Worm (Caenorhabditis elegans) whole organism, early embryonic: Measurements from ENCODE around the gene msp-78.

Source experiments
- B0310.2 ChIP-seq: sonication (generic microtip); optimal IDR thresholded peaks from 2 replicates; lab custom pipeline; 2016; ENCODE audit warnings: mild to moderate bottlenecking, missing genetic modification characterization, missing compliant biosample characterization
- F13C5.2 ChIP-seq: sonication (generic microtip); optimal IDR thresholded peaks from 2 replicates; lab custom pipeline; 2017; ENCODE audit warnings: mild to moderate bottlenecking, missing genetic modification characterization, inconsistent platforms, missing compliant biosample characterization
- aly-1 ChIP-seq: sonication (generic microtip); optimal IDR thresholded peaks from 2 replicates; lab custom pipeline; 2016; ENCODE audit warnings: missing genetic modification characterization, missing compliant biosample characterization
- ama-1 ChIP-seq: fragments of 150-350 bp; optimal IDR thresholded peaks from 2 replicates; lab custom pipeline; 2014
- ceh-13 ChIP-seq: fragments of 200-800 bp; sonication (Bioruptor generic); optimal IDR thresholded peaks from 2 replicates; lab custom pipeline; 2018; ENCODE audit warnings: mild to moderate bottlenecking, missing genetic modification characterization, missing compliant biosample characterization
- flt-1 ChIP-seq: fragments of 200-800 bp; sonication (Bioruptor generic); IDR thresholded peaks from 2 replicates; pipeline ENCODE4 v1.3.6; 2022; ENCODE audit warnings: missing genetic modification characterization, missing compliant biosample characterization
- hmbx-1 ChIP-seq: sonication (generic microtip); optimal IDR thresholded peaks from 2 replicates; lab custom pipeline; 2016; ENCODE audit warnings: mild to moderate bottlenecking, missing genetic modification characterization, missing compliant biosample characterization
- hmg-4 ChIP-seq: fragments of 200-800 bp; sonication (Bioruptor generic); optimal IDR thresholded peaks from 2 replicates; lab custom pipeline; 2018; ENCODE audit warnings: mild to moderate bottlenecking, missing genetic modification characterization, missing compliant biosample characterization
- hnd-1 ChIP-seq: sonication (generic microtip); optimal IDR thresholded peaks from 2 replicates; lab custom pipeline; 2016; ENCODE audit warnings: missing genetic modification characterization, missing compliant biosample characterization
- pes-1 ChIP-seq: fragments of 200-800 bp; sonication (Bioruptor generic); IDR thresholded peaks from 2 replicates; pipeline ENCODE4 v1.3.6; 2022; ENCODE audit warnings: missing genetic modification reagents, missing genetic modification characterization, missing compliant biosample characterization
- scrt-1 ChIP-seq: fragments of 200-800 bp; sonication (Bioruptor generic); IDR thresholded peaks from 2 replicates; pipeline ENCODE4 v1.3.6; 2022; ENCODE audit warnings: missing genetic modification characterization, missing compliant biosample characterization
- sea-1 ChIP-seq: fragments of 200-800 bp; sonication (Bioruptor generic); conservative IDR thresholded peaks from 2 replicates; pipeline ENCODE4 v1.3.6; 2022; ENCODE audit warnings: missing genetic modification characterization, missing compliant biosample characterization
- tbx-11 ChIP-seq: fragments of 200-800 bp; sonication (Bioruptor generic); IDR thresholded peaks from 2 replicates; pipeline ENCODE4 v1.3.6; 2022; ENCODE audit warnings: missing genetic modification characterization, missing compliant biosample characterization
- tra-4 ChIP-seq: sonication (generic microtip); optimal IDR thresholded peaks from 2 replicates; lab custom pipeline; 2017; ENCODE audit warnings: missing genetic modification characterization, missing compliant biosample characterization

ce11 chrIV:9727217-9727616 is 42.6 kb upstream of the msp-78 start:
- TF ChIP-seq hmg-4 (GFP tag; lab: Kevin White, UChicago) = no peak
- TF ChIP-seq hmbx-1 (tag; lab: Kevin White, UChicago) = no peak
- TF ChIP-seq tbx-11 (GFP tag; lab: Robert Waterston, UW) = no peak
- TF ChIP-seq scrt-1 (GFP tag; lab: Robert Waterston, UW) = no peak
- no peak for TF ChIP-seq pes-1 (GFP tag; lab: Robert Waterston, UW)
- no peak for TF ChIP-seq F13C5.2 (tag; lab: Kevin White, UChicago)
- no peak for TF ChIP-seq hnd-1
- TF ChIP-seq ama-1 (lab: Kevin White, UChicago) = no peak
- TF ChIP-seq sea-1 (GFP tag; lab: Robert Waterston, UW) = no peak
- no peak for TF ChIP-seq ceh-13 (GFP tag; lab: Kevin White, UChicago)
- TF ChIP-seq B0310.2 (tag; lab: Kevin White, UChicago) = no peak
- no peak for TF ChIP-seq aly-1 (tag; lab: Kevin White, UChicago)
- no peak for TF ChIP-seq tra-4
- TF ChIP-seq flt-1 (GFP tag; lab: Robert Waterston, UW) = no peak
